ENCODE assay signal across 2 worm cellular contexts in the genomic region with DNA sequence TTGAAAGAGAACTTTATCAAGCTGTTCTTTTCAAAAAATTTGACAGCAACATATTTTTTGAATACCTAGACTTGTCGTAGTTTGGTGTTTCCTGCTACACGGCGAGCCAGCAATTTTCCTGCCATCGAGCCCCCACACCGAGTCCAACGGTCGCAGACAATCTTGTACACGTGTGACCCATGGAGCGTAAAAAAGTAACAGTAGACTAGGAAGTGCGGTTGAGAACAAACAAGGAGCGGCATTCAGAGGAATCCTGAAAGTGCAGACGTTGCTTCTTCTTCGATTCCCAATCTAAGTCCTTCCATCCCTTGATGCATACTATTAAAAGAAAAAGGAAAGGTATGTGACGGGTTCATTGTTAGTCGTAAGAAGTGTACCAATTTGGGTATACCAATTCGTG.
TF ChIP-seq lines count a peak whose summit lies in the region.

A gene (plus strand): TSS at position 301 of the 400 bp plus-strand sequence.

TF ChIP-seq in whole organism, L1 larva, 84 proteins besides CTCF, POLR2A, EP300 and RAD21:
- TF ChIP-seq fkh-8 (tag; optimal IDR thresholded peaks at IDR 0.05; lab: Kevin White, UChicago) (peak; percentile 26), irx-1 (tag; optimal IDR thresholded peaks at IDR 0.05; lab: Kevin White, UChicago) (no peak), ceh-90 (tag; optimal IDR thresholded peaks at IDR 0.05; lab: Kevin White, UChicago) (no peak), lin-14 (GFP tag; optimal IDR thresholded peaks at IDR 0.05; lab: Kevin White, UChicago) (peak; percentile 12), pag-3 (tag; optimal IDR thresholded peaks at IDR 0.05; lab: Kevin White, UChicago; ENCODE audit: borderline replicate concordance, insufficient read depth) (no peak), unc-86 (tag; optimal IDR thresholded peaks at IDR 0.05; lab: Kevin White, UChicago) (no peak)

TF ChIP-seq in whole organism, L4 larva, 104 proteins besides CTCF, POLR2A, EP300 and RAD21:
- TF ChIP-seq egl-43 (GFP tag; IDR thresholded peaks at IDR 0.05; lab: Robert Waterston, UW) (0 out of 2 replicates have a peak, but pooled peaks have one; percentile 36), nhr-102 (tag; optimal IDR thresholded peaks at IDR 0.05; lab: Kevin White, UChicago) (no peak), T26A8.4 (GFP tag; IDR thresholded peaks at IDR 0.05; lab: Robert Waterston, UW) (peak; percentile 21; the same call in 1 of the 2 replicates)
